Fruit fly (Drosophila melanogaster): ENCODE measurements around the gene Ets96B.

Ets96B gene

DNA sequence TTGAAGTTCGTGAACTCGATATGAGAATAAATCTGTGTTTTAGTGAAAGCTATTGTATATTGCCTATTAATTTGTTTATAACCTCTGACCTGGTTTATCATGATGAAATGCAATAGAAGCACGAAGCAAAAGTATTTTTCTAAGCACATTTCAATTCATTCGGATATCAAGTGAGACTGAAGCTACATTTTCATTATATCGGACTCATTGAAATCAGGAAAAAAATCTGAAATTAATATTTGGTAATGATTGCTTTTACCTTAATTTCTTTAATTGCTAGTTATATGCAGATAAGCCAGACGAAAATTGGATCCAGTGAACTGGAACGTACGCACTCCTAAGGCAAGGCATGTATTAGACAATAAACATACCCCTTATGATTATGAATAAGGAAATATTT, 53.2 kb downstream of the Ets96B start, which contains the start of gene CG33658:
CG33658 (minus strand) TSS at position 101 of the 400 bp plus-strand sequence.
- TF ChIP-seq GATAd (GFP tag; optimal IDR thresholded peaks at IDR 0.05), result no peak
- no peak for TF ChIP-seq usp (GFP tag; optimal IDR thresholded peaks at IDR 0.05)
- TF ChIP-seq dsf (GFP tag; optimal IDR thresholded peaks at IDR 0.05; ENCODE audit: borderline replicate concordance), result no peak
- TF ChIP-seq ey (GFP tag; optimal IDR thresholded peaks at IDR 0.05), result no peak
- TF ChIP-seq Myc (optimal IDR thresholded peaks at IDR 0.05), result no peak
- no peak for TF ChIP-seq N (GFP tag; optimal IDR thresholded peaks at IDR 0.05)
- no peak for TF ChIP-seq sage (GFP tag; optimal IDR thresholded peaks at IDR 0.05)
- TF ChIP-seq Jra (GFP tag; optimal IDR thresholded peaks at IDR 0.05), result no peak
- TF ChIP-seq foxo (GFP tag; optimal IDR thresholded peaks at IDR 0.05), result no peak
- TF ChIP-seq Rel (GFP tag; optimal IDR thresholded peaks at IDR 0.05), result no peak
- TF ChIP-seq Rel (tag; optimal IDR thresholded peaks at IDR 0.05), result no peak
- TF ChIP-seq rgr (GFP tag; optimal IDR thresholded peaks at IDR 0.05), result no peak
- TF ChIP-seq CrebA (GFP tag; optimal IDR thresholded peaks at IDR 0.05; ENCODE audit: borderline replicate concordance), result no peak
- no peak for TF ChIP-seq CG9705 (GFP tag; optimal IDR thresholded peaks at IDR 0.05)
- TF ChIP-seq OdsH (GFP tag; optimal IDR thresholded peaks at IDR 0.05), result no peak
- TF ChIP-seq sv (GFP tag; optimal IDR thresholded peaks at IDR 0.05), result no peak
- no peak for TF ChIP-seq dmrt93B (GFP tag; optimal IDR thresholded peaks at IDR 0.05)
- no peak for TF ChIP-seq Hnf4 (GFP tag; optimal IDR thresholded peaks at IDR 0.05)
- TF ChIP-seq h (GFP tag; optimal IDR thresholded peaks at IDR 0.05), result no peak

DNA sequence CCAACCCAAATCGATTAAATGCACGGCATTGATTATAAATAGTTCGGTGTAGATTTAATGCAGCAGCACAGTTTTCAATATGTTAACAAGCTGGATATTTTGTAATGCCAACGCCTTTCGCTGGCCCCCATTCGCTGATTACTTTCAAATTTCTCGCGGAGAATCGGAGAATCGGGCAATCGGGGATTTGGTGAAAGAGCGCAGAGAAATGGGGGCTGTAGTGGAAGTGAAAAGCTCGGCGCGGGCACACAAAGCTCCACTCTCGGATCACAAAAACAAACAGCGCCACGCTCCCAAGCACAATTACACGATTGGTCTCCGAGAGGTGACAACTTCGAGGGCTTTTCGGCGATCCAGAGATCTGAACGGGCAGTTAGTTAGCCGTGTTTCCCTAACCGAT, 53.8 kb downstream of the Ets96B start, which contains the start of gene Esp:
Esp (plus strand) TSS at position 301 of the 400 bp plus-strand sequence.
- TF ChIP-seq brk (GFP tag; optimal IDR thresholded peaks at IDR 0.05), result no peak
- no peak for TF ChIP-seq Mio (GFP tag; optimal IDR thresholded peaks at IDR 0.05)
- no peak for TF ChIP-seq HLH106 (tag; optimal IDR thresholded peaks at IDR 0.05)
- no peak for TF ChIP-seq lola (GFP tag; optimal IDR thresholded peaks at IDR 0.05)
- no peak for TF ChIP-seq tai (GFP tag; optimal IDR thresholded peaks at IDR 0.05)
- no peak for TF ChIP-seq dmrt93B (GFP tag; optimal IDR thresholded peaks at IDR 0.05)
- TF ChIP-seq dsf (GFP tag; optimal IDR thresholded peaks at IDR 0.05; ENCODE audit: borderline replicate concordance), result no peak
- no peak for TF ChIP-seq h (GFP tag; optimal IDR thresholded peaks at IDR 0.05)
- TF ChIP-seq Hr83 (GFP tag; optimal IDR thresholded peaks at IDR 0.05; ENCODE audit: poor library complexity, severe bottlenecking), result no peak
- no peak for TF ChIP-seq CG32264 (GFP tag; optimal IDR thresholded peaks at IDR 0.05)
- TF ChIP-seq Sp1 (GFP tag; optimal IDR thresholded peaks at IDR 0.05), result no peak
- TF ChIP-seq jim (GFP tag; optimal IDR thresholded peaks at IDR 0.05), result no peak
- no peak for TF ChIP-seq Myc (optimal IDR thresholded peaks at IDR 0.05)
- no peak for TF ChIP-seq dl (GFP tag; optimal IDR thresholded peaks at IDR 0.05; ENCODE audit: insufficient read depth in 1 of 2, partially characterized antibody in 2 of 2)
- TF ChIP-seq Vsx2 (GFP tag; optimal IDR thresholded peaks at IDR 0.05; ENCODE audit: partially characterized antibody), result no peak
- no peak for TF ChIP-seq Abd-B (GFP tag; optimal IDR thresholded peaks at IDR 0.05)
- no peak for TF ChIP-seq br (GFP tag; optimal IDR thresholded peaks at IDR 0.05)
- TF ChIP-seq N (GFP tag; optimal IDR thresholded peaks at IDR 0.05), result no peak
- TF ChIP-seq CrebA (GFP tag; optimal IDR thresholded peaks at IDR 0.05; ENCODE audit: borderline replicate concordance), result no peak

DNA sequence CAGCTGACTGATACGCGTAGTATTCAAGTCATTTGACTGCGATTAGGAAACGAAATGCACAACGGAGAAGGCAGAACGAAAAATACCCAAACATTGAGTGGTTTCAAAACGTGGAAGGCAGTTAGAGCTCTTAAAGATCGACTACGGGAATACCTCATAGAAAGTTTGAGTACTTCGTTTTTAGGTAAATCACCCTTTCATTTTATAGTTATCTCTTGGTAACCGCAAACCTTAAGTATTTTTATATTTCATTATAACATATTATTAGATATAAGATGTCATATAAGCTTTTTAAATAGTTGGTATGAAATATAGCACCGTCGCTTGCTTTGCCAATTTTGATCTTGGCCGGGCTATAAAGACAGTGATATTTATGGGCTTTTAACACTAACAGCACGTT, 57.3 kb downstream of the Ets96B start:
- no peak for TF ChIP-seq psq (GFP tag; optimal IDR thresholded peaks at IDR 0.05)
- no peak for TF ChIP-seq N (GFP tag; optimal IDR thresholded peaks at IDR 0.05)
- TF ChIP-seq tai (GFP tag; optimal IDR thresholded peaks at IDR 0.05), result no peak
- TF ChIP-seq Rel (GFP tag; optimal IDR thresholded peaks at IDR 0.05), result no peak
- no peak for TF ChIP-seq Rel (tag; optimal IDR thresholded peaks at IDR 0.05)
- no peak for TF ChIP-seq Sp1 (GFP tag; optimal IDR thresholded peaks at IDR 0.05)
- no peak for TF ChIP-seq Dfd (GFP tag; optimal IDR thresholded peaks at IDR 0.05)
- TF ChIP-seq Dif (GFP tag; optimal IDR thresholded peaks at IDR 0.05; ENCODE audit: partially characterized antibody), result no peak
